Fruit fly (Drosophila melanogaster) whole organism, embryonic: ENCODE measurements around the gene Tmhs.

Experiments used
- Antp ChIP-seq: fragments of 200-800 bp; sonication (Bioruptor generic); optimal IDR thresholded peaks from 3 replicates; lab custom pipeline; 2016; ENCODE audit warnings: missing biosample characterization, missing genetic modification characterization
- B-H1 ChIP-seq: fragments of 200-800 bp; sonication (Bioruptor generic); IDR thresholded peaks from 3 replicates; pipeline ENCODE4 v1.3.6; 2022; ENCODE audit warnings: missing biosample characterization, missing genetic modification characterization
- BEAF-32 ChIP-seq: fragments of 200-800 bp; sonication (Bioruptor generic); optimal IDR thresholded peaks from 3 replicates; lab custom pipeline; 2017; ENCODE audit warnings: missing biosample characterization, missing genetic modification characterization, mild to moderate bottlenecking, moderate library complexity, missing genetic modification reagents
- CG1024 ChIP-seq: fragments of 200-800 bp; sonication (Bioruptor generic); IDR thresholded peaks from 2 replicates; pipeline ENCODE4 v1.3.6; 2022; ENCODE audit warnings: missing biosample characterization, missing genetic modification characterization
- CG10366 ChIP-seq: fragments of 200-800 bp; sonication (Bioruptor generic); IDR thresholded peaks from 2 replicates; pipeline ENCODE4 v1.3.6; 2022; ENCODE audit warnings: missing biosample characterization, missing genetic modification characterization
- CG10431 ChIP-seq: fragments of 200-800 bp; sonication (Bioruptor generic); optimal IDR thresholded peaks from 3 replicates; lab custom pipeline; 2018; ENCODE audit warnings: missing biosample characterization, mild to moderate bottlenecking, missing genetic modification characterization
- CG12071 ChIP-seq: fragments of 200-800 bp; sonication (Bioruptor generic); optimal IDR thresholded peaks from 3 replicates; lab custom pipeline; 2018; ENCODE audit warnings: missing biosample characterization, mild to moderate bottlenecking, missing genetic modification characterization
- CG12104 ChIP-seq: fragments of 200-800 bp; sonication (Bioruptor generic); optimal IDR thresholded peaks from 3 replicates; lab custom pipeline; 2016; ENCODE audit warnings: missing biosample characterization, missing genetic modification characterization
- CG12391 ChIP-seq: fragments of 200-800 bp; sonication (Bioruptor generic); optimal IDR thresholded peaks from 3 replicates; lab custom pipeline; 2018; ENCODE audit warnings: missing biosample characterization, mild to moderate bottlenecking, missing genetic modification characterization, moderate library complexity
- CG13894 ChIP-seq: fragments of 200-800 bp; sonication (Bioruptor generic); optimal IDR thresholded peaks from 3 replicates; lab custom pipeline; 2018; ENCODE audit warnings: missing biosample characterization, mild to moderate bottlenecking, missing genetic modification characterization, moderate library complexity
- CG14965 ChIP-seq: fragments of 200-800 bp; sonication (Bioruptor generic); optimal IDR thresholded peaks from 2 replicates; lab custom pipeline; 2016; ENCODE audit warnings: missing biosample characterization, missing genetic modification characterization, borderline replicate concordance
- CG15011 ChIP-seq: fragments of 200-800 bp; sonication (Bioruptor generic); optimal IDR thresholded peaks from 3 replicates; lab custom pipeline; 2018; ENCODE audit warnings: missing biosample characterization, mild to moderate bottlenecking, missing genetic modification characterization
- CG15601 ChIP-seq: fragments of 200-800 bp; sonication (Bioruptor generic); optimal IDR thresholded peaks from 3 replicates; lab custom pipeline; 2019; ENCODE audit warnings: missing biosample characterization, mild to moderate bottlenecking, missing genetic modification characterization, moderate library complexity
- CG16779 ChIP-seq: fragments of 200-800 bp; sonication (Bioruptor generic); IDR thresholded peaks from 2 replicates; pipeline ENCODE4 v1.3.6; 2022; ENCODE audit warnings: missing biosample characterization, missing genetic modification characterization
- CG17568 ChIP-seq: fragments of 200-800 bp; sonication (Bioruptor generic); optimal IDR thresholded peaks from 2 replicates; lab custom pipeline; 2018; ENCODE audit warnings: missing biosample characterization, mild to moderate bottlenecking, missing genetic modification characterization, moderate library complexity
- CG1792 ChIP-seq: fragments of 200-800 bp; sonication (Bioruptor generic); optimal IDR thresholded peaks from 2 replicates; lab custom pipeline; 2016; ENCODE audit warnings: missing biosample characterization, missing genetic modification characterization
- CG18764 ChIP-seq: fragments of 200-800 bp; sonication (Bioruptor generic); optimal IDR thresholded peaks from 3 replicates; lab custom pipeline; 2016; ENCODE audit warnings: missing biosample characterization, missing genetic modification characterization
- CG2202 ChIP-seq: fragments of 200-800 bp; sonication (Bioruptor generic); optimal IDR thresholded peaks from 2 replicates; lab custom pipeline; 2018; ENCODE audit warnings: missing biosample characterization, mild to moderate bottlenecking, missing genetic modification characterization
- CG32532 ChIP-seq: fragments of 200-800 bp; sonication (Bioruptor generic); IDR thresholded peaks from 2 replicates; pipeline ENCODE4 v1.3.6; 2022; ENCODE audit warnings: missing biosample characterization, missing genetic modification characterization
- CG33213 ChIP-seq: fragments of 200-800 bp; sonication (Bioruptor generic); optimal IDR thresholded peaks from 3 replicates; lab custom pipeline; 2016; ENCODE audit warnings: missing biosample characterization, missing genetic modification characterization
- CG33557 ChIP-seq: fragments of 200-800 bp; sonication (Bioruptor generic); optimal IDR thresholded peaks from 2 replicates; lab custom pipeline; 2019; ENCODE audit warnings: missing biosample characterization, mild to moderate bottlenecking, missing genetic modification characterization, moderate library complexity
- CG3847 ChIP-seq: fragments of 200-800 bp; sonication (Bioruptor generic); IDR thresholded peaks from 2 replicates; pipeline ENCODE4 v1.3.6; 2022; ENCODE audit warnings: missing biosample characterization, missing genetic modification characterization
- CG5245 ChIP-seq: fragments of 200-800 bp; sonication (Bioruptor generic); optimal IDR thresholded peaks from 3 replicates; lab custom pipeline; 2016; ENCODE audit warnings: missing biosample characterization, missing genetic modification characterization
- CG9797 ChIP-seq: fragments of 200-800 bp; sonication (Bioruptor generic); optimal IDR thresholded peaks from 3 replicates; lab custom pipeline; 2018; ENCODE audit warnings: missing biosample characterization, mild to moderate bottlenecking, missing genetic modification characterization
- D19B ChIP-seq: fragments of 200-800 bp; sonication (Bioruptor generic); optimal IDR thresholded peaks from 2 replicates; lab custom pipeline; 2017; ENCODE audit warnings: missing biosample characterization, mild to moderate bottlenecking, missing genetic modification characterization
- Dll ChIP-seq: fragments of 200-800 bp; sonication (Bioruptor generic); IDR thresholded peaks from 4 replicates; pipeline ENCODE4 v1.3.6; 2022; ENCODE audit warnings: missing biosample characterization, missing genetic modification characterization; ENCODE audit not compliant: partially characterized antibody
- GATAe ChIP-seq: fragments of 200-800 bp; sonication (Bioruptor generic); conservative IDR thresholded peaks from 2 replicates; pipeline ENCODE4 v1.3.6; 2022; ENCODE audit warnings: missing biosample characterization, missing genetic modification characterization
- Gug ChIP-seq: fragments of 200-800 bp; sonication (Bioruptor generic); IDR thresholded peaks from 4 replicates; pipeline ENCODE4 v1.3.6; 2022; ENCODE audit warnings: missing biosample characterization, missing genetic modification characterization
- HLHmδ ChIP-seq: fragments of 200-800 bp; sonication (Bioruptor generic); optimal IDR thresholded peaks from 2 replicates; lab custom pipeline; 2018; ENCODE audit warnings: missing biosample characterization, mild to moderate bottlenecking, missing genetic modification characterization, moderate library complexity
- Hmr ChIP-seq: fragments of 200-800 bp; sonication (Bioruptor generic); optimal IDR thresholded peaks from 3 replicates; lab custom pipeline; 2017; ENCODE audit warnings: mild to moderate bottlenecking, missing biosample characterization, missing genetic modification reagents, missing genetic modification characterization
- Hr3 ChIP-seq: fragments of 200-800 bp; sonication (Bioruptor generic); optimal IDR thresholded peaks from 3 replicates; lab custom pipeline; 2016; ENCODE audit warnings: missing biosample characterization, missing genetic modification characterization
- NfI ChIP-seq: fragments of 200-800 bp; sonication (Bioruptor generic); optimal IDR thresholded peaks from 3 replicates; lab custom pipeline; 2018; ENCODE audit warnings: missing biosample characterization, mild to moderate bottlenecking, missing genetic modification characterization, moderate library complexity
- cas ChIP-seq: fragments of 200-800 bp; sonication (Bioruptor generic); IDR thresholded peaks from 2 replicates; pipeline ENCODE4 v1.3.6; 2022; ENCODE audit warnings: missing biosample characterization, missing genetic modification characterization
- chinmo ChIP-seq: fragments of 200-800 bp; sonication (Bioruptor generic); IDR thresholded peaks from 4 replicates; pipeline ENCODE4 v1.3.6; 2022; ENCODE audit warnings: missing biosample characterization, missing genetic modification characterization; ENCODE audit not compliant: partially characterized antibody
- crc ChIP-seq: fragments of 200-800 bp; sonication (Bioruptor generic); optimal IDR thresholded peaks from 2 replicates; lab custom pipeline; 2016; ENCODE audit warnings: missing biosample characterization, missing genetic modification characterization
- disco-r ChIP-seq: fragments of 200-800 bp; sonication (Bioruptor generic); optimal IDR thresholded peaks from 2 replicates; lab custom pipeline; 2016; ENCODE audit warnings: missing biosample characterization, missing genetic modification characterization
- dmrt99B ChIP-seq: fragments of 200-800 bp; sonication (Bioruptor generic); optimal IDR thresholded peaks from 2 replicates; lab custom pipeline; 2018; ENCODE audit warnings: missing biosample characterization, mild to moderate bottlenecking, missing genetic modification characterization, moderate library complexity
- ewg ChIP-seq: fragments of 200-800 bp; sonication (Bioruptor generic); optimal IDR thresholded peaks from 3 replicates; lab custom pipeline; 2017; ENCODE audit warnings: mild to moderate bottlenecking, missing biosample characterization, missing genetic modification reagents, missing genetic modification characterization
- exex ChIP-seq: fragments of 200-800 bp; sonication (Bioruptor generic); optimal IDR thresholded peaks from 4 replicates; lab custom pipeline; 2018; ENCODE audit warnings: missing biosample characterization, mild to moderate bottlenecking, missing genetic modification characterization, moderate library complexity
- ftz-f1 ChIP-seq: fragments of 200-800 bp; sonication (Bioruptor generic); optimal IDR thresholded peaks from 2 replicates; lab custom pipeline; 2016; ENCODE audit warnings: missing biosample characterization, missing genetic modification characterization
- fu2 ChIP-seq: fragments of 200-800 bp; sonication (Bioruptor generic); optimal IDR thresholded peaks from 2 replicates; lab custom pipeline; 2016; ENCODE audit warnings: missing biosample characterization, missing genetic modification characterization
- gfzf ChIP-seq: fragments of 200-800 bp; sonication (Bioruptor generic); optimal IDR thresholded peaks from 2 replicates; lab custom pipeline; 2016; ENCODE audit warnings: missing biosample characterization, mild to moderate bottlenecking, missing genetic modification characterization, moderate library complexity
- lilli ChIP-seq: fragments of 200-800 bp; sonication (Bioruptor generic); optimal IDR thresholded peaks from 3 replicates; lab custom pipeline; 2016; ENCODE audit warnings: missing biosample characterization, missing genetic modification characterization
- odd ChIP-seq: fragments of 200-800 bp; sonication (Bioruptor generic); optimal IDR thresholded peaks from 2 replicates; lab custom pipeline; 2017; ENCODE audit warnings: missing biosample characterization, mild to moderate bottlenecking, missing genetic modification characterization
- sc ChIP-seq, 3 experiments: fragments of >200 bp in 2 of 3; fragments of 200-800 bp in 1 of 3; sonication (Bioruptor generic) in 1 of 3; optimal IDR thresholded peaks; 2 replicates in 2 of 3; 3 replicates in 1 of 3; lab custom pipeline; 2017; ENCODE audit warnings: mild to moderate bottlenecking in 1 of 3, missing biosample characterization in 1 of 3, missing genetic modification characterization in 1 of 3, missing genetic modification reagents in 1 of 3
- scrt ChIP-seq: fragments of 200-800 bp; sonication (Bioruptor generic); optimal IDR thresholded peaks from 2 replicates; lab custom pipeline; 2018; ENCODE audit warnings: missing biosample characterization, mild to moderate bottlenecking, missing genetic modification characterization, moderate library complexity
- sens ChIP-seq: fragments of 200-800 bp; sonication (Bioruptor generic); peaks from one replicate; lab custom pipeline; 2016; ENCODE audit warnings: missing biosample characterization, missing genetic modification characterization
- sob ChIP-seq: fragments of 200-800 bp; sonication (Bioruptor generic); IDR thresholded peaks from 2 replicates; pipeline ENCODE4 v1.3.6; 2022; ENCODE audit warnings: missing biosample characterization, missing genetic modification characterization
- usp ChIP-seq: fragments of >200 bp; optimal IDR thresholded peaks from 2 replicates; lab custom pipeline; 2017; ENCODE audit warnings: missing biosample characterization, missing genetic modification characterization

Tmhs gene

dm6 chr3L:1940843-1941418 is 55.5 kb downstream of the Tmhs start, which contains the start of gene Mfap1 (continued):
- no peak for TF ChIP-seq sob (GFP tag; lab: Robert Waterston, UW)
- TF ChIP-seq Gug (GFP tag; lab: Robert Waterston, UW): peak; percentile 44; the same call in 1 of the 4 replicates
- no peak for TF ChIP-seq CG10431
- no peak for TF ChIP-seq Antp (GFP tag; lab: Kevin White, UChicago)
- no peak for TF ChIP-seq disco-r
- peak; percentile 18 for TF ChIP-seq lilli (GFP tag; lab: Kevin White, UChicago)
- TF ChIP-seq exex: no peak
- TF ChIP-seq sens (GFP tag; lab: Kevin White, UChicago): peak; percentile 87
- TF ChIP-seq CG10366 (GFP tag; lab: Robert Waterston, UW): no peak
- TF ChIP-seq crc (GFP tag; lab: Kevin White, UChicago): no peak
- TF ChIP-seq HLHmδ: no peak
- no peak for TF ChIP-seq dmrt99B (tag; lab: Kevin White, UChicago)
- TF ChIP-seq BEAF-32 (GFP tag; lab: Kevin White, UChicago): peak; percentile 84
- TF ChIP-seq usp (GFP tag; lab: Kevin White, UChicago): no peak
- TF ChIP-seq ftz-f1 (GFP tag; lab: Kevin White, UChicago): no peak
- TF ChIP-seq CG12104: no peak
- no peak for TF ChIP-seq CG1792 (GFP tag; lab: Kevin White, UChicago)
- TF ChIP-seq CG12391 (tag; lab: Kevin White, UChicago): no peak
- peak; percentile 82 for TF ChIP-seq Dll (GFP tag; lab: Robert Waterston, UW)
- TF ChIP-seq GATAe: no peak
- peak; percentile 32 for TF ChIP-seq gfzf (GFP tag; lab: Kevin White, UChicago)
- no peak for TF ChIP-seq CG15601 (tag; lab: Kevin White, UChicago)
- TF ChIP-seq CG14965 (GFP tag; lab: Kevin White, UChicago): no peak
- TF ChIP-seq CG1024 (GFP tag; lab: Robert Waterston, UW): no peak
- TF ChIP-seq CG15011 (GFP tag; lab: Kevin White, UChicago): no peak
- no peak for TF ChIP-seq CG18764 (GFP tag; lab: Kevin White, UChicago)
- TF ChIP-seq chinmo (GFP tag; lab: Robert Waterston, UW): peak; percentile 88; the same call in 3 of the 4 replicates
- no peak for TF ChIP-seq Hr3
- TF ChIP-seq D19B: no peak
- TF ChIP-seq CG3847 (GFP tag; lab: Robert Waterston, UW): peak; percentile 24; the same call in 1 of the 2 replicates
- TF ChIP-seq CG32532 (GFP tag; lab: Robert Waterston, UW): no peak
- TF ChIP-seq CG13894: no peak
- TF ChIP-seq CG33557 (GFP tag; lab: Kevin White, UChicago): no peak
- no peak for TF ChIP-seq ewg (GFP tag; lab: Kevin White, UChicago)
- TF ChIP-seq odd: no peak
- no peak for TF ChIP-seq NfI (GFP tag; lab: Kevin White, UChicago)
- TF ChIP-seq CG9797 (GFP tag; lab: Kevin White, UChicago): peak; percentile 19
- no peak for TF ChIP-seq scrt (GFP tag; lab: Kevin White, UChicago)
- TF ChIP-seq CG33213: peak; percentile 5
- no peak for TF ChIP-seq CG12071 (GFP tag; lab: Kevin White, UChicago)
- TF ChIP-seq CG2202 (tag; lab: Kevin White, UChicago): no peak
- TF ChIP-seq B-H1 (GFP tag; lab: Robert Waterston, UW): no peak
- no peak for TF ChIP-seq fu2 (GFP tag; lab: Kevin White, UChicago)
- no peak for TF ChIP-seq CG5245 (GFP tag; lab: Kevin White, UChicago)
- TF ChIP-seq cas (GFP tag; lab: Robert Waterston, UW): no peak
- no peak for TF ChIP-seq Hmr
- no peak for TF ChIP-seq sc (optimal IDR thresholded peaks at IDR 0.05; lab: Kevin White, UChicago)
- no peak for TF ChIP-seq sc (GFP tag; optimal IDR thresholded peaks at IDR 0.05; lab: Kevin White, UChicago)
- no peak for TF ChIP-seq CG17568
- no peak for TF ChIP-seq CG16779 (GFP tag; lab: Robert Waterston, UW)
